Fruit fly (Drosophila melanogaster) whole organism, embryonic: ENCODE measurements around the gene ENGase.

ENCODE experiments used
- ATbp ChIP-seq: fragments of 200-800 bp; sonication (Bioruptor generic); optimal IDR thresholded peaks from 2 replicates; lab custom pipeline; 2017; ENCODE audit warnings: missing biosample characterization, mild to moderate bottlenecking, missing genetic modification characterization, missing genetic modification reagents
- CG11093 ChIP-seq: fragments of 200-800 bp; sonication (Bioruptor generic); IDR thresholded peaks from 3 replicates; pipeline ENCODE4 v1.3.6; 2022; ENCODE audit warnings: missing biosample characterization, missing genetic modification characterization
- CG12071 ChIP-seq: fragments of 200-800 bp; sonication (Bioruptor generic); optimal IDR thresholded peaks from 3 replicates; lab custom pipeline; 2018; ENCODE audit warnings: missing biosample characterization, mild to moderate bottlenecking, missing genetic modification characterization
- CG12769 ChIP-seq: fragments of 200-800 bp; sonication (Bioruptor generic); optimal IDR thresholded peaks from 2 replicates; lab custom pipeline; 2019; ENCODE audit warnings: missing biosample characterization, mild to moderate bottlenecking, missing genetic modification characterization, moderate library complexity
- CG13424 ChIP-seq: fragments of 200-800 bp; sonication (Bioruptor generic); optimal IDR thresholded peaks from 2 replicates; lab custom pipeline; 2019; ENCODE audit warnings: missing biosample characterization, mild to moderate bottlenecking, missing genetic modification characterization, moderate library complexity
- CG13775 ChIP-seq: fragments of 200-800 bp; sonication (Bioruptor generic); optimal IDR thresholded peaks from 3 replicates; lab custom pipeline; 2017; ENCODE audit warnings: missing biosample characterization, mild to moderate bottlenecking, missing genetic modification characterization
- CG15696 ChIP-seq: fragments of 200-800 bp; sonication (Bioruptor generic); optimal IDR thresholded peaks from 2 replicates; lab custom pipeline; 2019; ENCODE audit warnings: missing biosample characterization, mild to moderate bottlenecking, missing genetic modification characterization, moderate library complexity
- CG17186 ChIP-seq: fragments of 200-800 bp; sonication (Bioruptor generic); optimal IDR thresholded peaks from 3 replicates; lab custom pipeline; 2017; ENCODE audit warnings: missing biosample characterization, missing genetic modification reagents, missing genetic modification characterization
- CG17829 ChIP-seq: fragments of 200-800 bp; optimal IDR thresholded peaks from 2 replicates; lab custom pipeline; 2019; ENCODE audit warnings: missing biosample characterization, mild to moderate bottlenecking, missing genetic modification characterization, moderate library complexity
- CG18011 ChIP-seq: fragments of 200-800 bp; sonication (Bioruptor generic); optimal IDR thresholded peaks from 2 replicates; lab custom pipeline; 2017; ENCODE audit warnings: missing biosample characterization, missing genetic modification characterization, mild to moderate bottlenecking, moderate library complexity, missing genotype
- CG18619 ChIP-seq: fragments of 200-800 bp; sonication (Bioruptor generic); optimal IDR thresholded peaks from 3 replicates; lab custom pipeline; 2017; ENCODE audit warnings: missing biosample characterization, mild to moderate bottlenecking, missing genetic modification characterization
- CG2678 ChIP-seq: fragments of 200-800 bp; sonication (Bioruptor generic); optimal IDR thresholded peaks from 3 replicates; lab custom pipeline; 2019; ENCODE audit warnings: missing biosample characterization, mild to moderate bottlenecking, missing genetic modification characterization, moderate library complexity
- CG32532 ChIP-seq: fragments of 200-800 bp; sonication (Bioruptor generic); IDR thresholded peaks from 2 replicates; pipeline ENCODE4 v1.3.6; 2022; ENCODE audit warnings: missing biosample characterization, missing genetic modification characterization
- CG4424 ChIP-seq: fragments of 200-800 bp; sonication (Bioruptor generic); optimal IDR thresholded peaks from 3 replicates; lab custom pipeline; 2016; ENCODE audit warnings: missing biosample characterization, missing genetic modification characterization
- CG6683 ChIP-seq: fragments of 200-800 bp; sonication (Bioruptor generic); optimal IDR thresholded peaks from 2 replicates; lab custom pipeline; 2017; ENCODE audit warnings: missing biosample characterization, mild to moderate bottlenecking, missing genetic modification characterization, missing genetic modification reagents
- CG6791 ChIP-seq: fragments of 200-800 bp; sonication (Bioruptor generic); IDR thresholded peaks from 3 replicates; pipeline ENCODE4 v1.3.6; 2022; ENCODE audit warnings: missing biosample characterization, missing genetic modification characterization; ENCODE audit not compliant: partially characterized antibody
- CG7839 ChIP-seq: fragments of 200-800 bp; sonication (Bioruptor generic); optimal IDR thresholded peaks from 3 replicates; lab custom pipeline; 2018; ENCODE audit warnings: missing biosample characterization, mild to moderate bottlenecking, missing genetic modification characterization, moderate library complexity
- Dad ChIP-seq: fragments of 200-800 bp; sonication (Bioruptor generic); optimal IDR thresholded peaks from 3 replicates; lab custom pipeline; 2016; ENCODE audit warnings: missing biosample characterization, missing genetic modification characterization
- Dbx ChIP-seq: fragments of 200-800 bp; sonication (Bioruptor generic); IDR thresholded peaks from 3 replicates; pipeline ENCODE4 v1.3.6; 2022; ENCODE audit warnings: missing biosample characterization, missing genetic modification characterization
- Dip3 ChIP-seq: fragments of 200-800 bp; sonication (Bioruptor generic); optimal IDR thresholded peaks from 3 replicates; lab custom pipeline; 2016; ENCODE audit warnings: missing biosample characterization, missing genetic modification characterization
- Dp ChIP-seq: fragments of 200-800 bp; sonication (Bioruptor generic); optimal IDR thresholded peaks from 2 replicates; lab custom pipeline; 2018; ENCODE audit warnings: missing biosample characterization, mild to moderate bottlenecking, missing genetic modification characterization, moderate library complexity
- Eip74EF ChIP-seq, 2 experiments: fragments of 200-800 bp in 1 of 2; fragments of >200 bp in 1 of 2; sonication (Bioruptor generic) in 1 of 2; optimal IDR thresholded peaks; 2 replicates each; lab custom pipeline; 2017 to 2019; ENCODE audit warnings: missing biosample characterization in 2 of 2, missing genetic modification characterization in 2 of 2, mild to moderate bottlenecking in 1 of 2, moderate library complexity in 1 of 2
- Elba2 ChIP-seq: fragments of 200-800 bp; sonication (Bioruptor generic); optimal IDR thresholded peaks from 3 replicates; lab custom pipeline; 2016; ENCODE audit warnings: missing biosample characterization, missing genetic modification characterization
- HLH3B ChIP-seq: fragments of 200-800 bp; sonication (Bioruptor generic); IDR thresholded peaks from 2 replicates; pipeline ENCODE4 v1.3.6; 2022; ENCODE audit warnings: missing biosample characterization, missing genetic modification characterization
- Jarid2 ChIP-seq: fragments of 200-800 bp; sonication (Bioruptor generic); optimal IDR thresholded peaks from 3 replicates; lab custom pipeline; 2017; ENCODE audit warnings: mild to moderate bottlenecking, missing biosample characterization, missing genetic modification reagents, missing genetic modification characterization
- Kr ChIP-seq: fragments of 200-800 bp; sonication (Bioruptor generic); optimal IDR thresholded peaks from 2 replicates; lab custom pipeline; 2017; ENCODE audit warnings: missing biosample characterization, mild to moderate bottlenecking, missing genetic modification characterization
- NK7.1 ChIP-seq: fragments of 200-800 bp; sonication (Bioruptor generic); optimal IDR thresholded peaks from 3 replicates; lab custom pipeline; 2016; ENCODE audit warnings: missing biosample characterization, missing genetic modification characterization
- Nf-YB ChIP-seq: fragments of 200-800 bp; sonication (Bioruptor generic); optimal IDR thresholded peaks from 3 replicates; lab custom pipeline; 2019; ENCODE audit warnings: missing biosample characterization, mild to moderate bottlenecking, missing genetic modification characterization, moderate library complexity
- Nf-YC ChIP-seq: fragments of 200-800 bp; optimal IDR thresholded peaks from 3 replicates; lab custom pipeline; 2019; ENCODE audit warnings: missing biosample characterization, mild to moderate bottlenecking, missing genetic modification characterization, moderate library complexity
- Optix ChIP-seq: fragments of 200-800 bp; sonication (Bioruptor generic); IDR thresholded peaks from 3 replicates; pipeline ENCODE4 v1.3.6; 2022; ENCODE audit warnings: missing biosample characterization, missing genetic modification characterization
- Pdp1 ChIP-seq, 2 experiments: fragments of 200-800 bp; sonication (Bioruptor generic); optimal IDR thresholded peaks; 3 replicates each; lab custom pipeline; 2016; ENCODE audit warnings: missing biosample characterization in 2 of 2, missing genetic modification characterization in 2 of 2, mild to moderate bottlenecking in 1 of 2, moderate library complexity in 1 of 2
- Poxn ChIP-seq: fragments of 200-800 bp; sonication (Bioruptor generic); IDR thresholded peaks from 2 replicates; pipeline ENCODE4 v1.3.6; 2022; ENCODE audit warnings: missing biosample characterization, missing genetic modification characterization
- Rx ChIP-seq: fragments of 200-800 bp; sonication (Bioruptor generic); IDR thresholded peaks from 2 replicates; pipeline ENCODE4 v1.3.6; 2022; ENCODE audit warnings: missing biosample characterization, missing genetic modification characterization
- Vsx1 ChIP-seq: fragments of 200-800 bp; sonication (Bioruptor generic); optimal IDR thresholded peaks from 2 replicates; lab custom pipeline; 2017; ENCODE audit warnings: missing biosample characterization, mild to moderate bottlenecking, missing genetic modification characterization, missing genetic modification reagents
- ac ChIP-seq: fragments of 200-800 bp; sonication (Bioruptor generic); optimal IDR thresholded peaks from 3 replicates; lab custom pipeline; 2017; ENCODE audit warnings: missing biosample characterization, mild to moderate bottlenecking, missing genetic modification characterization
- ara ChIP-seq: fragments of 200-800 bp; sonication (Bioruptor generic); IDR thresholded peaks from 2 replicates; pipeline ENCODE4 v1.3.6; 2022; ENCODE audit warnings: missing biosample characterization, missing genetic modification characterization
- bowl ChIP-seq: fragments of 200-800 bp; sonication (Bioruptor generic); IDR thresholded peaks from 2 replicates; pipeline ENCODE4 v1.3.6; 2022; ENCODE audit warnings: missing biosample characterization, missing genetic modification characterization
- cato ChIP-seq: fragments of 200-800 bp; sonication (Bioruptor generic); optimal IDR thresholded peaks from 2 replicates; lab custom pipeline; 2016; ENCODE audit warnings: missing biosample characterization, missing genetic modification characterization, borderline replicate concordance
- chm ChIP-seq: fragments of 200-800 bp; sonication (Bioruptor generic); IDR thresholded peaks from 2 replicates; pipeline ENCODE4 v1.3.6; 2022; ENCODE audit warnings: missing biosample characterization, missing genetic modification characterization
- ci ChIP-seq: fragments of 200-800 bp; sonication (Bioruptor generic); IDR thresholded peaks from 3 replicates; pipeline ENCODE4 v1.3.6; 2022; ENCODE audit warnings: missing biosample characterization, missing genetic modification characterization
- cwo ChIP-seq: fragments of 200-800 bp; sonication (Bioruptor generic); optimal IDR thresholded peaks from 3 replicates; lab custom pipeline; 2017; ENCODE audit warnings: missing biosample characterization, missing genetic modification characterization, mild to moderate bottlenecking, moderate library complexity, missing genetic modification reagents
- dmrt11E ChIP-seq: fragments of 200-800 bp; sonication (Bioruptor generic); optimal IDR thresholded peaks from 3 replicates; lab custom pipeline; 2018; ENCODE audit warnings: missing biosample characterization, mild to moderate bottlenecking, missing genetic modification characterization, moderate library complexity
- ftz-f1 ChIP-seq: fragments of 200-800 bp; sonication (Bioruptor generic); optimal IDR thresholded peaks from 2 replicates; lab custom pipeline; 2016; ENCODE audit warnings: missing biosample characterization, missing genetic modification characterization
- ind ChIP-seq: fragments of 200-800 bp; sonication (Bioruptor generic); optimal IDR thresholded peaks from 3 replicates; lab custom pipeline; 2016; ENCODE audit warnings: missing biosample characterization, missing genetic modification characterization
- mam ChIP-seq: fragments of 200-800 bp; sonication (Bioruptor generic); optimal IDR thresholded peaks from 3 replicates; lab custom pipeline; 2016; ENCODE audit warnings: missing biosample characterization, missing genetic modification characterization
- org-1 ChIP-seq: fragments of 200-800 bp; sonication (Bioruptor generic); optimal IDR thresholded peaks from 2 replicates; lab custom pipeline; 2017; ENCODE audit warnings: missing biosample characterization, missing genetic modification characterization
- run ChIP-seq: fragments of 200-800 bp; sonication (Bioruptor generic); optimal IDR thresholded peaks from 3 replicates; lab custom pipeline; 2018; ENCODE audit warnings: missing biosample characterization, mild to moderate bottlenecking, missing genetic modification characterization
- scrt ChIP-seq: fragments of 200-800 bp; sonication (Bioruptor generic); optimal IDR thresholded peaks from 2 replicates; lab custom pipeline; 2018; ENCODE audit warnings: missing biosample characterization, mild to moderate bottlenecking, missing genetic modification characterization, moderate library complexity
- sens ChIP-seq: fragments of 200-800 bp; sonication (Bioruptor generic); peaks from one replicate; lab custom pipeline; 2016; ENCODE audit warnings: missing biosample characterization, missing genetic modification characterization
- ttk ChIP-seq: fragments of 200-800 bp; sonication (Bioruptor generic); IDR thresholded peaks from 2 replicates; pipeline ENCODE4 v2.1.2; 2022; ENCODE audit warnings: missing biosample characterization, missing genetic modification characterization

The ENGase gene

dm6 chrX:17472930-17473668 lies 49.7 kb downstream of the ENGase start (continued):
- TF ChIP-seq Dip3 (no peak), mam (GFP tag; lab: Kevin White, UChicago) (no peak), Vsx1 (GFP tag; lab: Kevin White, UChicago) (peak; percentile 47), Eip74EF (GFP tag; optimal IDR thresholded peaks at IDR 0.05; lab: Kevin White, UChicago) (no peak), Jarid2 (GFP tag; lab: Kevin White, UChicago) (no peak), Dad (GFP tag; lab: Kevin White, UChicago) (no peak), CG6791 (GFP tag; lab: Robert Waterston, UW) (no peak), CG2678 (tag; lab: Kevin White, UChicago) (peak; percentile 12), CG7839 (tag; lab: Kevin White, UChicago) (no peak), CG17186 (GFP tag; lab: Kevin White, UChicago) (no peak), bowl (GFP tag; lab: Robert Waterston, UW) (no peak), dmrt11E (peak; percentile 26), Nf-YB (GFP tag; lab: Kevin White, UChicago) (no peak), Dp (GFP tag; lab: Kevin White, UChicago) (no peak), cwo (GFP tag; lab: Kevin White, UChicago) (no peak), CG11093 (no peak), run (tag; lab: Kevin White, UChicago) (no peak), CG12071 (GFP tag; lab: Kevin White, UChicago) (no peak), CG12769 (tag; lab: Kevin White, UChicago) (no peak), Pdp1 (GFP tag; optimal IDR thresholded peaks at IDR 0.05; lab: Kevin White, UChicago) (no peak), Rx (GFP tag; lab: Robert Waterston, UW) (no peak), chm (GFP tag; lab: Robert Waterston, UW) (peak; percentile 34; the same call in 1 of the 2 replicates), Kr (no peak), ind (GFP tag; lab: Kevin White, UChicago) (no peak), CG6683 (GFP tag; lab: Kevin White, UChicago) (no peak), Dbx (GFP tag; lab: Robert Waterston, UW) (no peak), ci (GFP tag; lab: Robert Waterston, UW) (peak; percentile 70), Elba2 (GFP tag; lab: Kevin White, UChicago) (no peak), ttk (GFP tag; lab: Robert Waterston, UW) (no peak), CG18011 (GFP tag; lab: Kevin White, UChicago) (no peak), CG17829 (tag; lab: Kevin White, UChicago) (no peak), org-1 (GFP tag; lab: Kevin White, UChicago) (no peak), CG4424 (GFP tag; lab: Kevin White, UChicago) (no peak), ftz-f1 (GFP tag; lab: Kevin White, UChicago) (no peak), ac (GFP tag; lab: Kevin White, UChicago) (peak; percentile 63), cato (GFP tag; lab: Kevin White, UChicago) (no peak), NK7.1 (GFP tag; lab: Kevin White, UChicago) (no peak), CG32532 (no peak), CG13424 (no peak), HLH3B (no peak), Nf-YC (tag; lab: Kevin White, UChicago) (no peak), Poxn (GFP tag; lab: Robert Waterston, UW) (no peak), ATbp (GFP tag; lab: Kevin White, UChicago) (peak; percentile 79), CG18619 (GFP tag; lab: Kevin White, UChicago) (no peak), sens (GFP tag; lab: Kevin White, UChicago) (peak; percentile 94), CG15696 (tag; lab: Kevin White, UChicago) (peak; percentile 43), Optix (GFP tag; lab: Robert Waterston, UW) (no peak), ara (GFP tag; lab: Robert Waterston, UW) (no peak), scrt (no peak), CG13775 (GFP tag; lab: Kevin White, UChicago) (no peak)
